Worm (Caenorhabditis elegans) whole organism, L1 larva: ENCODE measurements around the gene F59G1.8.

ENCODE experiments used
- aly-2 ChIP-seq: fragments of 150-350 bp; optimal IDR thresholded peaks from 2 replicates; lab custom pipeline; 2014; ENCODE audit warnings: missing biosample characterization, missing genetic modification characterization
- mdl-1 ChIP-seq, 2 experiments: fragments of 150-350 bp; optimal IDR thresholded peaks; 2 replicates each; lab custom pipeline; 2014 to 2017; ENCODE audit warnings: missing biosample characterization in 2 of 2, missing genetic modification characterization in 2 of 2, inconsistent platforms in 1 of 2
- tlp-1 ChIP-seq: fragments of 150-350 bp; optimal IDR thresholded peaks from 2 replicates; lab custom pipeline; 2014; ENCODE audit warnings: missing biosample characterization, missing genetic modification characterization
- ztf-4 ChIP-seq: fragments of 150-350 bp; optimal IDR thresholded peaks from 2 replicates; lab custom pipeline; 2014; ENCODE audit warnings: missing biosample characterization, missing genetic modification characterization

DNA sequence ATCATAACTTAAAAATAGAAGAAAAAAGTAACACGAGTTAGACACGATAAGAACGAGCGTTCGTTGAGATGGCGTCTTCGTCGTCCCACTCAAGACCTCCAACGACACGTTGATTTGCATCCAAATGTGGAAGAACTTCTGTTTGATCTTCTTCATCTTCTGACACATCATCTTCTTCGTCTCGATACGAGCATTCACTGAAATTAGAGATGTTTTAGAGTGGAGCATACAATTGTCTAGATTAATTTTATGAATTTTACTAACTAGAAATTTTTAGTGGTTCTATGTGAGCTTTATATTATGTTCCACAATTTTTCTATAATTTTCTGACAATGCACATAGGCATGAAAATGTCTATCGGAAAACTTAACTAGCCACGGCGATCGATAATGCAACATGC lies 39.5 kb downstream of the F59G1.8 start:
- TF ChIP-seq tlp-1 (tag; lab: Kevin White, UChicago): no peak
- no peak for TF ChIP-seq ztf-4 (tag; lab: Kevin White, UChicago)
- no peak for TF ChIP-seq aly-2
- TF ChIP-seq mdl-1 (tag; optimal IDR thresholded peaks at IDR 0.05; lab: Kevin White, UChicago): no peak
